In the genomic region with DNA sequence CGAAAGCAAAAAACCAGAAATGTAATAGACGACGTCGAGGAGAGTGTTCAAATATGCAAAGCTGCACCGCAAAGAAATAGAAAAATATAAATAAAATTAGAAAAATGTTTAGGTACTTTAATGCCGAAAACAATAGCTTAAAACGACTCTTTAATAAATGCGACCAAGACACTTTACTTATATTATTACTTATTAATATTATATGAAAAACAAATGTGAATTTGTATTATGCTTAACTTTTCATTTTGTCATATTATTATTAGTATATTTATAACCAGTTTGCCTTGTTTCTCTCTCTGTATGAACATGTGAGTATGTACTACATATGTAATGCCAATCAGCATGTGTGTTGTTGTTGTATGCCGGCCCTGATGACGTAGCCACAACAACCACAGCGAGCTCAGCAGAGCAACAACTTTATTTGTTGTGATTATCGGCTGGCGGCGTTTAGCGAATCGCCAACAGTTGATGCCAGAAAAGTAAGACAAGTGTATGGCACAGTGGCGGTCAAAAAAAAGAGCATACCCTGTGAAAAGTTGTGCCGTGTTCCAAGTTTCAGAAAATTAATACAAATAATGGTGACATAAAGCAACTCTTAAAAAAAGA, we compare ENCODE assay signal across 2 fruit fly cellular contexts.
TF ChIP-seq lines count a peak whose summit lies in the region.

No protein-coding gene starts in this region.

TF ChIP-seq in whole organism, embryonic, 481 proteins besides CTCF, POLR2A, EP300 and RAD21 (continued from another document and continues in another):
- TF ChIP-seq nerfin-1 (tag; optimal IDR thresholded peaks at IDR 0.05; lab: Kevin White, UChicago) = peak; percentile 94
- TF ChIP-seq her (GFP tag; optimal IDR thresholded peaks at IDR 0.05; lab: Kevin White, UChicago) = peak; percentile 19
- TF ChIP-seq dpn (GFP tag; optimal IDR thresholded peaks at IDR 0.05; lab: Kevin White, UChicago) = peak; percentile 31 to 86
- TF ChIP-seq Gsc (GFP tag; IDR thresholded peaks at IDR 0.05; lab: Robert Waterston, UW) = peak; percentile 49
- peak in 1 of 2 experiments; percentile 63 for TF ChIP-seq tll (GFP tag; optimal IDR thresholded peaks at IDR 0.05; lab: Kevin White, UChicago)
- TF ChIP-seq CG4282 (GFP tag; optimal IDR thresholded peaks at IDR 0.05; lab: Kevin White, UChicago) = no peak
- peak; percentile 80 for TF ChIP-seq CrebB (tag; optimal IDR thresholded peaks at IDR 0.05; lab: Kevin White, UChicago)
- peak; percentile 73 for TF ChIP-seq CG3726 (GFP tag; IDR thresholded peaks at IDR 0.05; lab: Robert Waterston, UW)
- peak; percentile 62 for TF ChIP-seq Lhr (GFP tag; optimal IDR thresholded peaks at IDR 0.05; lab: Kevin White, UChicago)
- TF ChIP-seq Deaf1 (tag; optimal IDR thresholded peaks at IDR 0.05; lab: Kevin White, UChicago) = peak; percentile 83
- TF ChIP-seq CG30403 (GFP tag; optimal IDR thresholded peaks at IDR 0.05; lab: Kevin White, UChicago) = peak; percentile 89
- TF ChIP-seq E2f2 (GFP tag; IDR thresholded peaks at IDR 0.05; lab: Robert Waterston, UW) = peak; percentile 69
- TF ChIP-seq CG6254 (GFP tag; optimal IDR thresholded peaks at IDR 0.05; lab: Kevin White, UChicago) = peak; percentile 79
- peak; percentile 91 for TF ChIP-seq HHEX (GFP tag; optimal IDR thresholded peaks at IDR 0.05; lab: Kevin White, UChicago)
- no peak for TF ChIP-seq wek (GFP tag; optimal IDR thresholded peaks at IDR 0.05; lab: Kevin White, UChicago)
- peak; percentile 73 for TF ChIP-seq CG11456 (GFP tag; IDR thresholded peaks at IDR 0.05; lab: Robert Waterston, UW)
- TF ChIP-seq CG15696 (tag; optimal IDR thresholded peaks at IDR 0.05; lab: Kevin White, UChicago) = peak; percentile 85
- TF ChIP-seq tgo (GFP tag; IDR thresholded peaks at IDR 0.05; lab: Robert Waterston, UW) = peak; percentile 93
- TF ChIP-seq Hr3 (GFP tag; optimal IDR thresholded peaks at IDR 0.05; lab: Kevin White, UChicago) = peak; percentile 92
- peak; percentile 85 for TF ChIP-seq CG2202 (tag; optimal IDR thresholded peaks at IDR 0.05; lab: Kevin White, UChicago)
- TF ChIP-seq cg (GFP tag; optimal IDR thresholded peaks at IDR 0.05; lab: Kevin White, UChicago) = peak; percentile 68
- peak; percentile 93 for TF ChIP-seq ATbp (GFP tag; optimal IDR thresholded peaks at IDR 0.05; lab: Kevin White, UChicago)
- TF ChIP-seq CG12659 (GFP tag; optimal IDR thresholded peaks at IDR 0.05; lab: Kevin White, UChicago) = peak; percentile 97
- no peak for TF ChIP-seq NC2α (GFP tag; optimal IDR thresholded peaks at IDR 0.05; lab: Kevin White, UChicago)
- peak; percentile 81 for TF ChIP-seq az2 (GFP tag; optimal IDR thresholded peaks at IDR 0.05; lab: Kevin White, UChicago)
- TF ChIP-seq oc (tag; optimal IDR thresholded peaks at IDR 0.05; lab: Kevin White, UChicago) = peak; percentile 96
- peak; percentile 48 for TF ChIP-seq CG9609 (GFP tag; optimal IDR thresholded peaks at IDR 0.05; lab: Kevin White, UChicago)
- TF ChIP-seq Med (GFP tag; lab: Kevin White, UChicago) = peak; percentile 96
- peak; percentile 94 for TF ChIP-seq Ptx1 (GFP tag; IDR thresholded peaks at IDR 0.05; lab: Robert Waterston, UW)
- peak; percentile 21 for TF ChIP-seq eyg (GFP tag; optimal IDR thresholded peaks at IDR 0.05; lab: Kevin White, UChicago)
- peak; percentile 92 for TF ChIP-seq CG4328 (GFP tag; optimal IDR thresholded peaks at IDR 0.05; lab: Kevin White, UChicago)
- peak; percentile 99 for TF ChIP-seq CG2678 (tag; optimal IDR thresholded peaks at IDR 0.05; lab: Kevin White, UChicago)
- peak; percentile 58 for TF ChIP-seq CG10274 (GFP tag; optimal IDR thresholded peaks at IDR 0.05; lab: Kevin White, UChicago)
- TF ChIP-seq Myb (GFP tag; optimal IDR thresholded peaks at IDR 0.05; lab: Kevin White, UChicago) = peak; percentile 23
- TF ChIP-seq zf30C (GFP tag; optimal IDR thresholded peaks at IDR 0.05; lab: Kevin White, UChicago) = peak; percentile 92
- peak; percentile 83 for TF ChIP-seq CG6272 (GFP tag; IDR thresholded peaks at IDR 0.05; lab: Robert Waterston, UW)
- TF ChIP-seq tin (GFP tag; optimal IDR thresholded peaks at IDR 0.05; lab: Kevin White, UChicago) = peak; percentile 49
- no peak for TF ChIP-seq tna (GFP tag; IDR thresholded peaks at IDR 0.05; lab: Robert Waterston, UW; ENCODE audit: partially characterized antibody)
- peak; percentile 90 for TF ChIP-seq CG6813 (GFP tag; optimal IDR thresholded peaks at IDR 0.05; lab: Kevin White, UChicago)
- peak; percentile 90 for TF ChIP-seq org-1 (GFP tag; optimal IDR thresholded peaks at IDR 0.05; lab: Kevin White, UChicago)
- TF ChIP-seq CG6765 (GFP tag; optimal IDR thresholded peaks at IDR 0.05; lab: Kevin White, UChicago) = peak; percentile 95
- TF ChIP-seq mam (GFP tag; optimal IDR thresholded peaks at IDR 0.05; lab: Kevin White, UChicago) = peak; percentile 62
- TF ChIP-seq CG9215 (GFP tag; IDR thresholded peaks at IDR 0.05; lab: Robert Waterston, UW) = peak; percentile 92
- TF ChIP-seq CG12071 (GFP tag; optimal IDR thresholded peaks at IDR 0.05; lab: Kevin White, UChicago) = peak; percentile 66
- TF ChIP-seq ind (GFP tag; optimal IDR thresholded peaks at IDR 0.05; lab: Kevin White, UChicago) = peak; percentile 84
- TF ChIP-seq ase (GFP tag; IDR thresholded peaks at IDR 0.05; lab: Robert Waterston, UW) = peak; percentile 76
- TF ChIP-seq CG18011 (GFP tag; optimal IDR thresholded peaks at IDR 0.05; lab: Kevin White, UChicago) = peak; percentile 43
- peak; percentile 88 for TF ChIP-seq CG10267 (tag; optimal IDR thresholded peaks at IDR 0.05; lab: Kevin White, UChicago)
- peak; percentile 95 for TF ChIP-seq CG18599 (GFP tag; optimal IDR thresholded peaks at IDR 0.05; lab: Kevin White, UChicago)
- TF ChIP-seq cwo (GFP tag; optimal IDR thresholded peaks at IDR 0.05; lab: Kevin White, UChicago) = peak; percentile 92
- peak; percentile 60 for TF ChIP-seq CG7987 (GFP tag; optimal IDR thresholded peaks at IDR 0.05; lab: Kevin White, UChicago)
- no peak for TF ChIP-seq crc (GFP tag; optimal IDR thresholded peaks at IDR 0.05; lab: Kevin White, UChicago)
- TF ChIP-seq slbo (GFP tag; IDR thresholded peaks at IDR 0.05; lab: Robert Waterston, UW) = peak; percentile 92
- TF ChIP-seq nerfin-2 (GFP tag; IDR thresholded peaks at IDR 0.05; lab: Robert Waterston, UW; ENCODE audit: partially characterized antibody) = no peak
- peak; percentile 57 for TF ChIP-seq CG10462 (GFP tag; optimal IDR thresholded peaks at IDR 0.05; lab: Kevin White, UChicago)
- peak; percentile 96 for TF ChIP-seq Dek (tag; optimal IDR thresholded peaks at IDR 0.05; lab: Kevin White, UChicago)
- TF ChIP-seq vvl (GFP tag; IDR thresholded peaks at IDR 0.05; lab: Robert Waterston, UW) = peak; percentile 95
- no peak for TF ChIP-seq pros (GFP tag; optimal IDR thresholded peaks at IDR 0.05; lab: Kevin White, UChicago)
- peak; percentile 48 for TF ChIP-seq Dad (GFP tag; optimal IDR thresholded peaks at IDR 0.05; lab: Kevin White, UChicago)
- no peak for TF ChIP-seq ato (GFP tag; IDR thresholded peaks at IDR 0.05; lab: Robert Waterston, UW; ENCODE audit: partially characterized antibody)
- no peak for TF ChIP-seq mld (GFP tag; IDR thresholded peaks at IDR 0.05; lab: Robert Waterston, UW; ENCODE audit: partially characterized antibody)
- TF ChIP-seq CG17361 (GFP tag; IDR thresholded peaks at IDR 0.05; lab: Robert Waterston, UW) = peak; percentile 99

TF ChIP-seq in whole organism, prepupa, 60 proteins besides CTCF, POLR2A, EP300 and RAD21 (continued from another document):
- peak; percentile 60 to 78 for TF ChIP-seq ss (GFP tag; optimal IDR thresholded peaks at IDR 0.05; lab: Kevin White, UChicago)
- TF ChIP-seq acj6 (GFP tag; optimal IDR thresholded peaks at IDR 0.05; lab: Kevin White, UChicago) = peak; percentile 74
- TF ChIP-seq Met (GFP tag; optimal IDR thresholded peaks at IDR 0.05; lab: Kevin White, UChicago) = peak; percentile 61
- peak; percentile 90 for TF ChIP-seq CG6163 (GFP tag; IDR thresholded peaks at IDR 0.05; lab: Robert Waterston, UW)
- peak; percentile 62 for TF ChIP-seq Sox14 (GFP tag; optimal IDR thresholded peaks at IDR 0.05; lab: Kevin White, UChicago)
- TF ChIP-seq Eip78C (GFP tag; lab: Kevin White, UChicago) = peak; percentile 89
- TF ChIP-seq Ets96B (tag; optimal IDR thresholded peaks at IDR 0.05; lab: Kevin White, UChicago) = peak; percentile 92
- peak; percentile 85 for TF ChIP-seq Lpt (GFP tag; optimal IDR thresholded peaks at IDR 0.05; lab: Kevin White, UChicago)
- peak; percentile 90 for TF ChIP-seq achi (GFP tag; optimal IDR thresholded peaks at IDR 0.05; lab: Kevin White, UChicago)
- peak; percentile 99 for TF ChIP-seq CG8119 (GFP tag; IDR thresholded peaks at IDR 0.05; lab: Robert Waterston, UW)
- peak; percentile 73 for TF ChIP-seq CG31627 (GFP tag; optimal IDR thresholded peaks at IDR 0.05; lab: Kevin White, UChicago)
- peak; percentile 81 for TF ChIP-seq svp (GFP tag; lab: Kevin White, UChicago)
TF ChIP-seq in whole organism, prepupa: peak in this region for 56.
